Worm (Caenorhabditis elegans) whole organism, midembryonic: ENCODE measurements around the gene C17H12.5.

Experiments used
- T22C8.4 ChIP-seq: fragments of 200-800 bp; sonication (Bioruptor generic); IDR thresholded peaks from 2 replicates; pipeline ENCODE4 v1.3.6; 2022; ENCODE audit warnings: missing genetic modification characterization, missing compliant biosample characterization
- cog-1 ChIP-seq: sonication (generic microtip); optimal IDR thresholded peaks from 2 replicates; lab custom pipeline; 2016; ENCODE audit warnings: missing genetic modification characterization, missing compliant biosample characterization
- flt-1 ChIP-seq: fragments of 200-800 bp; sonication (Bioruptor generic); IDR thresholded peaks from 2 replicates; pipeline ENCODE4 v1.3.6; 2022; ENCODE audit warnings: missing genetic modification characterization, missing compliant biosample characterization
- klf-2 ChIP-seq: fragments of 200-800 bp; sonication (Bioruptor generic); conservative IDR thresholded peaks from 2 replicates; pipeline ENCODE4 v1.3.6; 2022; ENCODE audit warnings: missing genetic modification reagents, missing genetic modification characterization, missing compliant biosample characterization
- med-1 ChIP-seq: sonication (generic microtip); optimal IDR thresholded peaks from 2 replicates; lab custom pipeline; 2017; ENCODE audit warnings: missing genetic modification characterization, mild to moderate bottlenecking, missing compliant biosample characterization, antibody characterized with exemption, missing genetic modification reagents; ENCODE audit not compliant: insufficient read depth
- ref-1 ChIP-seq: fragments of 200-800 bp; sonication (Bioruptor generic); conservative IDR thresholded peaks from 2 replicates; pipeline ENCODE4 v1.3.6; 2022; ENCODE audit warnings: missing genetic modification reagents, missing genetic modification characterization, missing compliant biosample characterization
- tab-1 ChIP-seq: fragments of 200-800 bp; sonication (Bioruptor generic); IDR thresholded peaks from 2 replicates; pipeline ENCODE4 v1.3.6; 2022; ENCODE audit warnings: missing genetic modification characterization, missing compliant biosample characterization
- ztf-23 ChIP-seq: fragments of 200-800 bp; sonication (Bioruptor generic); IDR thresholded peaks from 2 replicates; pipeline ENCODE4 v1.3.6; 2022; ENCODE audit warnings: missing genetic modification reagents, missing genetic modification characterization, missing compliant biosample characterization
- ztf-29 ChIP-seq: fragments of 200-800 bp; sonication (Bioruptor generic); IDR thresholded peaks from 2 replicates; pipeline ENCODE4 v1.3.6; 2022; ENCODE audit warnings: missing genetic modification reagents, missing genetic modification characterization, missing compliant biosample characterization

Gene C17H12.5

DNA sequence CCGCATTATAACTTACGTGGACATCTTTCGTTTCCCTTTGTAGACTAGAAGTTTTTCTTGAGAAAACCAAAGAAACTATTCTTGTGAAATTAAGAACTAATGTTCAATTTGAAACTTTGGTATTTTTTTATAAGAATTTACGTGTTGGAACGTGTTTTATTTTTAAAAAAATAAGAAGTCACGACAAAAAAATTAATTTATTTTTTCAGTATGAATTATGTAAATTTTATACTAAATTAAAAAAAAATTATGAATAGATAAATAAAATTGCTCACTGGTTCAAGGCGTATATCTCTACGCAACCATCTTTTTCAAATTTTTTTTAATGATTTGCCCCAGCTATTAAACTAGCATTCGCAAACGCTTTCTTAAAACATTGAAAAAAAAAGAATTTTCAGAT lies at the start of gene C17H12.5:
Gene C17H12.5 (minus strand): TSS at position 101 of the 400 bp plus-strand sequence.
- no peak for TF ChIP-seq flt-1 (GFP tag; lab: Robert Waterston, UW)
- TF ChIP-seq tab-1 (GFP tag; lab: Robert Waterston, UW), result no peak
- TF ChIP-seq klf-2 (GFP tag; lab: Robert Waterston, UW), result no peak
- no peak for TF ChIP-seq ztf-23 (GFP tag; lab: Robert Waterston, UW)
- no peak for TF ChIP-seq med-1 (GFP tag; lab: Kevin White, UChicago)
- no peak for TF ChIP-seq ztf-29 (GFP tag; lab: Robert Waterston, UW)
- no peak for TF ChIP-seq T22C8.4 (GFP tag; lab: Robert Waterston, UW)
- TF ChIP-seq ref-1, result no peak
- no peak for TF ChIP-seq cog-1 (tag; lab: Kevin White, UChicago)

DNA sequence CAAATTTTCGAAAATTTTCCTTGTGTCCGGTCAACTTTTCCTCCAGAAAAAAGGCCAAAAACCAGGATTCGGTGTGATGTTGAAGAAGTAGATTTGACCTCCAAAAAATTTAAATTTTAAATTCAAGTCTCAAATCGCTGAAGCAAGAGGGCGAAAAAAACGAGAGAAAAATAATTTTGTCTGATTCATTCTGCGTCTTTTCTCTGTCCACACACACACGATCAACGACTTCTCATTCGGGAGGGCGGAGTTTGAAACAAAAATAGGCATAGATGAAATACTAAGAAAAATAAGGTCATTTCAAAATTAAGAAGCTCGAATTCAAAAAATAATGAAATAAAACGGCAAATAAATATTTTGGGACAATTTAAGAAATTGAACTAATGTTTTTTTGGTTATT lies 41.8 kb upstream of the C17H12.5 start, which contains the start of gene R13H7.2:
Gene R13H7.2 (minus strand): TSS at position 101 of the 400 bp plus-strand sequence.
- TF ChIP-seq ztf-23 (GFP tag; lab: Robert Waterston, UW) (no peak), T22C8.4 (GFP tag; lab: Robert Waterston, UW) (no peak), med-1 (GFP tag; lab: Kevin White, UChicago) (no peak), klf-2 (GFP tag; lab: Robert Waterston, UW) (no peak)

DNA sequence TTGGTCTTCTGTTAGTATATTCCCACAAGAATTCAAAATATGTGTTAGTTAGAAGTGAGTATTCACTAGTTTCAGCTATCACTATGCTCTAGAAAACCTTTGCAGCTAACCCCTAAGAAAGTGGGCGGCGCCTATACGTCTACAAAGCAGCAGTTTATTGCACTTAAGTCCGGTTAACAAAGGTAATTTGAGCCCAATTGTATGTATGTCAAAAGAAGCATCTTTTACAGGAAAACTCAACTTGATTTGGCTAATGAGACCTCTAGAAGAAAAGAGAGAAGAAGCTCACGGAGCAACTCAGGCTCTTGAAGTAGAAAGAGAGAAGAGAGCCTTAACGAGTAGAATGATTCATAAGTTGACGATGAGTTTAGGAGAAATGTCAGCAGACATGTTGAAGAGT lies 35.3 kb upstream of the C17H12.5 start:
- TF ChIP-seq tab-1 (GFP tag; lab: Robert Waterston, UW), result no peak
- no peak for TF ChIP-seq ref-1
- no peak for TF ChIP-seq T22C8.4 (GFP tag; lab: Robert Waterston, UW)
- TF ChIP-seq ztf-29 (GFP tag; lab: Robert Waterston, UW), result no peak
- TF ChIP-seq med-1 (GFP tag; lab: Kevin White, UChicago), result no peak
- no peak for TF ChIP-seq flt-1 (GFP tag; lab: Robert Waterston, UW)
- no peak for TF ChIP-seq cog-1 (tag; lab: Kevin White, UChicago)
- no peak for TF ChIP-seq klf-2 (GFP tag; lab: Robert Waterston, UW)
- no peak for TF ChIP-seq ztf-23 (GFP tag; lab: Robert Waterston, UW)

DNA sequence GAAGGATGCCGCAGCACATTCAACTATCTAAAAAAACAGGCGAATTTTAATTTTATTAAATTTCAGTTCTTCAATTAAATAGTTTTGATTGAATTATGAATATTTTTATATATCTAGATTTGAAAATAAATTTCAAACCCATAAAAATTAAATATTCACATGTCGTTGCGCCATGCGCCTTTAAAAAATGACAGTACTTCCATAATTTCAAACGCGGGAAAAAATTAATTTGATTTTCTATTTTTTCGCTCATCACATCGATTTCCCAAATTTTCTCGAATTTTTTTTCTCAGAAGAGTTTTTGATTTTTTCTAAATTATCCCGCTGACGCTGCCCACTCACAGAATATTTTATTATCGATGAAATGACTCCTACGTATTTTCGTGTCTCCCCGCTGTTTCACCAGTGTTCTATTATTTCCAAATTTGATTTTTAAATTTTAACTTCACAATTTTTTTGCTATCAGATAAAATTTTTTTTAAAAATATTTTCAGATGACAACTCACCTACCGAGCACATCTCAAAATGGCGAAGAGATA lies 25.1 kb upstream of the C17H12.5 start, which contains the start of gene lip-1:
Gene lip-1 (plus strand): TSS at position 489 of the 539 bp plus-strand sequence.
- TF ChIP-seq tab-1 (GFP tag; lab: Robert Waterston, UW) (no peak), ztf-29 (GFP tag; lab: Robert Waterston, UW) (no peak), med-1 (GFP tag; lab: Kevin White, UChicago) (no peak), klf-2 (GFP tag; lab: Robert Waterston, UW) (no peak), ref-1 (no peak), T22C8.4 (GFP tag; lab: Robert Waterston, UW) (no peak)

DNA sequence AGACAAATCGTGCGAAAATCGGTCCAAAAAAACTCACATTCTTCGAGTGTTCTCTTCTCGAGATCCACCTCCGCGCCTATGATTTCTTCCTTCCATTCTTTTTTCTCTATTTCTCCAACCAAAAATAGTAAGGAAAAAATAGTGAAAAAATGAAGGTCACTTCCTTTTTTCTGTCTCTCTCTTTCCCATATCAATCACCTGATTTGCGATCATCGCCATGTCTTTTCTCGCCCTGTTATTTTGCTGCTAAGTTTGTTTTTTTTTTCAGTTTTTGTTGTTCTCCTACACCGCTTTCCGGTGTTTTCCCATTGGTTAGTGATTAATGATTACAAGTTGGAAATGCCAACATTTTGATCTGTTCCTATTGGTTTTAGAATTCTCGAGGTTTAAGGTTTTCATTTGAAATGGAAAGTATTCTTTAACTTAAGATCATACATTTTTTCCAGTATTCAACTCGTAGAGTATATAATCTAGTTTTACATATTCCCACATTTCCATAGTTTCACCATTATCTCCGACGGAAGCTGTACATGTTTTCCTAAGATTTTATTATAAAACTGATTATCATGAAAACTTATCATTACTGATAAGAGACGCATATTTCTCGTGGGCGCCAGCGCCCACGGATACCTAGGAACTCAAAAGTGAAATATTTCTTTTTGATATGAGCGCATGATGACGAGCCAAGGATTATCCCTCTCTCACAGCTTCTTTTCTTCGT lies 24.3 kb upstream of the C17H12.5 start:
- no peak for TF ChIP-seq ref-1
- TF ChIP-seq ztf-23 (GFP tag; lab: Robert Waterston, UW), result no peak
- no peak for TF ChIP-seq med-1 (GFP tag; lab: Kevin White, UChicago)
- TF ChIP-seq tab-1 (GFP tag; lab: Robert Waterston, UW), result no peak
- no peak for TF ChIP-seq klf-2 (GFP tag; lab: Robert Waterston, UW)

DNA sequence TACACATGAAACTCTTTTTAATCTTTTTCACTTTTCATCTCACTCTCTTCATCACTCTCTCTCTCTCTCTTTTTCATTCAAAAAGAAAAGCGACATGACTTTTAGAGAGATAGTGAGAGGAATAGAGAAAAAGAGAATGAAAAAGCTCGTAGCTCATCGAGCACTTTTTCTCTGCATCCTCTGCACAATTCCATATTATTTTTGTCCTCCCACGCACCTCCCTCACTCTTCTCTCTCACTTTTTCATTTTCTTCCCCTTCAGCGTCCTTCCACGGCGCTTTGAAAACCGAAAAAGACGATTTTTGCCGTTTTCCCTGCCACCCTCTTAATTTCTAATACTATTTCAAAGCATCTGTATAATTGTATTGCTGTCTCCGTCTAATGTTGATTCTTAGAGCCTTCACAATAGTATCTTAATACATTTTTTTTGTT lies 21.7 kb upstream of the C17H12.5 start:
- TF ChIP-seq cog-1 (tag; lab: Kevin White, UChicago) (no peak), tab-1 (GFP tag; lab: Robert Waterston, UW) (no peak), ztf-23 (GFP tag; lab: Robert Waterston, UW) (no peak), klf-2 (GFP tag; lab: Robert Waterston, UW) (no peak), ref-1 (no peak), ztf-29 (GFP tag; lab: Robert Waterston, UW) (no peak), T22C8.4 (GFP tag; lab: Robert Waterston, UW) (no peak), flt-1 (GFP tag; lab: Robert Waterston, UW) (no peak), med-1 (GFP tag; lab: Kevin White, UChicago) (no peak)

DNA sequence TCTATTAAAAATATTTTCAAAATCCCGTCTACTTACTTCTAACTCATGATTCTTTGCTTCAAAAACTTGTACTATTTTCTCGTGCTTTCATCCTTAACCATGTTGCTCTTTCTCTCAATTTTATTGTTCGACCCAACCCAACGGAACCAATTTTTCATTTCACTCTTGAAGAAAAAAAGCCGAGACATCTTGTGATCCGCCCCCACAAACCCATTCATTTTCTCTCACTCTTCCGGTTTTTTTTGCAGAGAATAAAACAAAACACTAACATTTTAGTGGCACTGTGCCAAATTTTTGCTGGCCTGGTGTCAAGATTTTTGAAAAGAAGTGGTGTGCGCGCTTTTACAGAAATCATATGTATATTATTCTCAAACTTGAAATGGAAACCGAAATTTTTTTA lies 19.3 kb upstream of the C17H12.5 start:
- no peak for TF ChIP-seq ztf-29 (GFP tag; lab: Robert Waterston, UW)
- TF ChIP-seq med-1 (GFP tag; lab: Kevin White, UChicago), result no peak
- TF ChIP-seq T22C8.4 (GFP tag; lab: Robert Waterston, UW), result no peak
- TF ChIP-seq flt-1 (GFP tag; lab: Robert Waterston, UW), result no peak
- TF ChIP-seq ref-1, result no peak
- no peak for TF ChIP-seq cog-1 (tag; lab: Kevin White, UChicago)
- TF ChIP-seq klf-2 (GFP tag; lab: Robert Waterston, UW), result no peak
- TF ChIP-seq ztf-23 (GFP tag; lab: Robert Waterston, UW), result no peak
- TF ChIP-seq tab-1 (GFP tag; lab: Robert Waterston, UW), result no peak

DNA sequence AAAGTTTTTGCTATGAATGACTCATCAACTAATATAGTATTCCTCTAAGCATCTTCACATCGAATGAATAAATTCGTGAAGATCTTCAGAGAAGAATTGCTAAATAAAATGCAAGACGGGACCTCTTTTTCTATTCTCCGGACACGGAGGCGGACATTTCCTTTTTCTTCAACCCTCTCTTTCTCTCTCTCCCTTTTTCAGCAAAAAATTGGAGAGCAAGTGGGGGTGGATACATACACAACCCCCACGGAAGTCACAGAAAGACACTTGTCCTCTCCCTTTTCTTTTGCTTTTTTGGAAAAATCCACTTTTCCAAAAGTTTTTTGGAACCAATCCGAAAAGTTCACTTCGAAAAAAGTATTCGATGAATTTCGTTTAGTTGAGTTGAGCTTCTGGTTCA lies 17.3 kb upstream of the C17H12.5 start:
- TF ChIP-seq med-1 (GFP tag; lab: Kevin White, UChicago) (no peak), T22C8.4 (GFP tag; lab: Robert Waterston, UW) (no peak), ref-1 (no peak), ztf-23 (GFP tag; lab: Robert Waterston, UW) (no peak), klf-2 (GFP tag; lab: Robert Waterston, UW) (no peak), ztf-29 (GFP tag; lab: Robert Waterston, UW) (no peak), tab-1 (GFP tag; lab: Robert Waterston, UW) (no peak), flt-1 (GFP tag; lab: Robert Waterston, UW) (no peak), cog-1 (tag; lab: Kevin White, UChicago) (no peak)

DNA sequence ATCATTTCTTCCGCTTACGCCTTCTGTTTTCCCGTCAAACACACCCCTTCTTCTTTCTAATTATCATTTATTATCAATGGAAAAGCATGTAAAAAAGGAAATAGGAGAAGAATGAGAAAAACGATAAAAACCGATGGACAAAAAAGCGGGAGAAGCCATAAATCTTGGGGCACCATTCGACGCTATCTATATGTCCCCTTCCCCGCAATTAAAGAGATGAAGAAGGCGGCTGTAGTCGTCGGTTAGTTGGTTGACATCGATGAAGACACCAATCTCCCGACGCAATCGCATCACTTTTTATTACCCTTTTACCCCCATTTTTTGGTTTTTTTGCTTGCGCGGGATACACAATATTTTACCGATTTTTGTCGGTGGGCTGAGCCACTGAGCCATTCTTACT lies 16.2 kb upstream of the C17H12.5 start:
- no peak for TF ChIP-seq flt-1 (GFP tag; lab: Robert Waterston, UW)
- TF ChIP-seq ztf-23 (GFP tag; lab: Robert Waterston, UW), result no peak
- TF ChIP-seq med-1 (GFP tag; lab: Kevin White, UChicago), result no peak
- no peak for TF ChIP-seq T22C8.4 (GFP tag; lab: Robert Waterston, UW)
- no peak for TF ChIP-seq tab-1 (GFP tag; lab: Robert Waterston, UW)
- TF ChIP-seq klf-2 (GFP tag; lab: Robert Waterston, UW), result no peak
- no peak for TF ChIP-seq ref-1
- no peak for TF ChIP-seq cog-1 (tag; lab: Kevin White, UChicago)
- no peak for TF ChIP-seq ztf-29 (GFP tag; lab: Robert Waterston, UW)
